Worm (Caenorhabditis elegans) whole organism, L4 larva: ENCODE data around the gene Y46G5A.39.
A peak's percentile ranks its signal among the peaks of the same experiment; 100 is the strongest.

Source experiments
- D1046.2 ChIP-seq: fragments of 200-800 bp; sonication (Bioruptor generic); IDR thresholded peaks from 2 replicates; pipeline ENCODE4 v1.3.6; 2022; ENCODE audit warnings: missing genetic modification characterization, missing compliant biosample characterization
- F10B5.3 ChIP-seq: sonication (generic microtip); optimal IDR thresholded peaks from 2 replicates; lab custom pipeline; 2016; ENCODE audit warnings: mild to moderate bottlenecking, missing genetic modification characterization, missing compliant biosample characterization
- F26F4.8 ChIP-seq: fragments of 200-800 bp; sonication (Bioruptor generic); conservative IDR thresholded peaks from 2 replicates; pipeline ENCODE4 v1.3.6; 2022; ENCODE audit warnings: missing genetic modification characterization, missing compliant biosample characterization
- F37D6.2 ChIP-seq: sonication (generic microtip); optimal IDR thresholded peaks from 2 replicates; lab custom pipeline; 2016; ENCODE audit warnings: mild to moderate bottlenecking, missing genetic modification characterization, missing compliant biosample characterization
- F44E2.7 ChIP-seq: fragments of 200-800 bp; sonication (Bioruptor generic); IDR thresholded peaks from 2 replicates; pipeline ENCODE4 v2.1.2; 2022; ENCODE audit warnings: missing genetic modification characterization, missing compliant biosample characterization
- F49E8.2 ChIP-seq: sonication (generic microtip); optimal IDR thresholded peaks from 2 replicates; lab custom pipeline; 2016; ENCODE audit warnings: missing compliant biosample characterization, mild to moderate bottlenecking, missing genetic modification characterization, borderline replicate concordance
- R02D3.7 ChIP-seq: fragments of 150-350 bp; sonication (generic microtip); optimal IDR thresholded peaks from 3 replicates; lab custom pipeline; 2014; ENCODE audit warnings: missing biosample characterization, missing genetic modification characterization
- T20F7.1 ChIP-seq: fragments of 200-800 bp; sonication (Bioruptor generic); optimal IDR thresholded peaks from 2 replicates; lab custom pipeline; 2018; ENCODE audit warnings: mild to moderate bottlenecking, missing genetic modification characterization, missing compliant biosample characterization
- Y48G9A.11 ChIP-seq: fragments of 200-800 bp; sonication (Bioruptor generic); IDR thresholded peaks from 2 replicates; pipeline ENCODE4 v1.3.6; 2022; ENCODE audit warnings: missing genetic modification reagents, missing genetic modification characterization, missing compliant biosample characterization
- Y75B8A.6 ChIP-seq: fragments of 200-800 bp; sonication (Bioruptor generic); IDR thresholded peaks from 2 replicates; pipeline ENCODE4 v1.3.6; 2022; ENCODE audit warnings: missing genetic modification reagents, missing genetic modification characterization, missing compliant biosample characterization
- ZK337.2 ChIP-seq: fragments of 200-800 bp; sonication (Bioruptor generic); IDR thresholded peaks from 2 replicates; pipeline ENCODE4 v1.3.6; 2022; ENCODE audit warnings: missing genetic modification reagents, missing genetic modification characterization, missing compliant biosample characterization
- aha-1 ChIP-seq: fragments of 150-350 bp; peaks from one replicate; lab custom pipeline; 2014; ENCODE audit warnings: missing biosample characterization, missing genetic modification characterization
- ceh-20 ChIP-seq: fragments of 200-800 bp; sonication (Bioruptor generic); IDR thresholded peaks from 2 replicates; pipeline ENCODE4 v1.3.6; 2022; ENCODE audit warnings: missing genetic modification reagents, missing genetic modification characterization, missing compliant biosample characterization
- ceh-28 ChIP-seq: fragments of 150-350 bp; optimal IDR thresholded peaks from 2 replicates; lab custom pipeline; 2014; ENCODE audit warnings: missing biosample characterization, missing genetic modification reagents, missing genetic modification characterization
- ceh-62 ChIP-seq: sonication (generic microtip); optimal IDR thresholded peaks from 2 replicates; lab custom pipeline; 2017; ENCODE audit warnings: missing biosample characterization, missing genetic modification characterization
- daf-12 ChIP-seq: fragments of 150-350 bp; optimal IDR thresholded peaks from 2 replicates; lab custom pipeline; 2014; ENCODE audit warnings: missing biosample characterization, missing genetic modification reagents, missing genetic modification characterization
- daf-16 ChIP-seq, 3 experiments: sonication (generic microtip); optimal IDR thresholded peaks; 2 replicates each; lab custom pipeline; 2016 to 2017; ENCODE audit warnings: missing genetic modification characterization in 3 of 3, missing genetic modification reagents in 3 of 3, mild to moderate bottlenecking in 2 of 3, missing compliant biosample characterization in 2 of 3, missing biosample characterization in 1 of 3, moderate library complexity in 1 of 3
- dmd-6 ChIP-seq: fragments of 200-800 bp; sonication (Bioruptor generic); IDR thresholded peaks from 2 replicates; pipeline ENCODE4 v1.3.6; 2022; ENCODE audit warnings: missing genetic modification reagents, missing genetic modification characterization, missing compliant biosample characterization
- dmd-8 ChIP-seq: fragments of 200-800 bp; sonication (Bioruptor generic); IDR thresholded peaks from 2 replicates; pipeline ENCODE4 v1.3.6; 2022; ENCODE audit warnings: missing genetic modification characterization, missing compliant biosample characterization
- dpl-1 ChIP-seq: fragments of 150-350 bp; optimal IDR thresholded peaks from 2 replicates; lab custom pipeline; 2014; ENCODE audit warnings: missing biosample characterization, missing genetic modification reagents, missing genetic modification characterization
- duxl-1 ChIP-seq: sonication (generic microtip); optimal IDR thresholded peaks from 2 replicates; lab custom pipeline; 2016; ENCODE audit warnings: mild to moderate bottlenecking, missing genetic modification characterization, moderate library complexity, missing compliant biosample characterization; ENCODE audit not compliant: poor library complexity
- egl-43 ChIP-seq: fragments of 200-800 bp; sonication (Bioruptor generic); IDR thresholded peaks from 2 replicates; pipeline ENCODE4 v1.3.6; 2022; ENCODE audit warnings: missing genetic modification reagents, missing genetic modification characterization, missing compliant biosample characterization
- hif-1 ChIP-seq, 2 experiments: sonication (generic microtip); optimal IDR thresholded peaks; 2 replicates each; lab custom pipeline; 2016 to 2017; ENCODE audit warnings: missing compliant biosample characterization in 2 of 2, missing genetic modification characterization in 2 of 2, missing genetic modification reagents in 2 of 2, missing genotype in 2 of 2, mild to moderate bottlenecking in 1 of 2
- jun-1 ChIP-seq: fragments of 150-350 bp; optimal IDR thresholded peaks from 2 replicates; lab custom pipeline; 2014; ENCODE audit warnings: missing biosample characterization, missing genetic modification reagents, missing genetic modification characterization
- lin-13 ChIP-seq: fragments of 150-350 bp; optimal IDR thresholded peaks from 2 replicates; lab custom pipeline; 2014; ENCODE audit warnings: missing biosample characterization, missing genetic modification reagents, missing genetic modification characterization
- lin-15B ChIP-seq: fragments of 150-350 bp; sonication (generic microtip); optimal IDR thresholded peaks from 3 replicates; lab custom pipeline; 2014; ENCODE audit warnings: missing biosample characterization, missing genetic modification characterization
- lin-29 ChIP-seq: fragments of 200-800 bp; sonication (Bioruptor generic); IDR thresholded peaks from 2 replicates; pipeline ENCODE4 v1.3.6; 2022; ENCODE audit warnings: missing genetic modification reagents, missing genetic modification characterization, missing compliant biosample characterization
- lin-38 ChIP-seq: fragments of 200-800 bp; sonication (Bioruptor generic); IDR thresholded peaks from 2 replicates; pipeline ENCODE4 v1.3.6; 2022; ENCODE audit warnings: missing genetic modification reagents, missing genetic modification characterization, missing compliant biosample characterization
- lsy-2 ChIP-seq, 2 experiments: fragments of 150-350 bp in 1 of 2; sonication (generic microtip) in 1 of 2; optimal IDR thresholded peaks; 2 replicates each; lab custom pipeline; 2014 to 2017; ENCODE audit warnings: missing biosample characterization in 2 of 2, missing genetic modification characterization in 2 of 2
- mxl-3 ChIP-seq: fragments of 200-800 bp; sonication (Bioruptor generic); optimal IDR thresholded peaks from 2 replicates; lab custom pipeline; 2018; ENCODE audit warnings: mild to moderate bottlenecking, missing genetic modification characterization, missing compliant biosample characterization
- nhr-76 ChIP-seq: fragments of 150-350 bp; optimal IDR thresholded peaks from 2 replicates; lab custom pipeline; 2014; ENCODE audit warnings: missing biosample characterization, missing genetic modification characterization
- pqm-1 ChIP-seq: sonication (generic microtip); optimal IDR thresholded peaks from 2 replicates; lab custom pipeline; 2017; ENCODE audit warnings: missing biosample characterization, missing genetic modification characterization
- rbr-2 ChIP-seq: sonication (generic microtip); optimal IDR thresholded peaks from 2 replicates; lab custom pipeline; 2016; ENCODE audit warnings: missing genotype, missing genetic modification characterization, missing compliant biosample characterization
- set-16 ChIP-seq: fragments of 200-800 bp; sonication (Bioruptor generic); IDR thresholded peaks from 2 replicates; pipeline ENCODE4 v1.3.6; 2022; ENCODE audit warnings: missing genetic modification reagents, missing genetic modification characterization, missing compliant biosample characterization
- snpc-1.2 ChIP-seq: fragments of 200-800 bp; sonication (Bioruptor generic); IDR thresholded peaks from 2 replicates; pipeline ENCODE4 v1.3.6; 2022; ENCODE audit warnings: missing genetic modification reagents, missing genetic modification characterization, missing compliant biosample characterization
- snpc-4 ChIP-seq: fragments of 150-350 bp; optimal IDR thresholded peaks from 2 replicates; lab custom pipeline; 2014; ENCODE audit warnings: missing biosample characterization, missing genetic modification characterization
- tra-1 ChIP-seq: fragments of 200-800 bp; sonication (Bioruptor generic); IDR thresholded peaks from 2 replicates; pipeline ENCODE4 v1.3.6; 2022; ENCODE audit warnings: missing genetic modification reagents, missing genetic modification characterization, missing compliant biosample characterization
- unc-130 ChIP-seq: sonication (generic microtip); optimal IDR thresholded peaks from 2 replicates; lab custom pipeline; 2016; ENCODE audit warnings: missing genetic modification reagents, missing genetic modification characterization, missing compliant biosample characterization
- unc-62 ChIP-seq, 3 experiments: fragments of 150-350 bp in 1 of 3; sonication (generic microtip); optimal IDR thresholded peaks in 2 of 3; peaks in 1 of 3; 1 replicate in 1 of 3; 2 replicates in 2 of 3; lab custom pipeline; 2014 to 2017; ENCODE audit warnings: missing biosample characterization in 3 of 3, missing genetic modification characterization in 3 of 3, missing genetic modification reagents in 3 of 3, missing genotype in 1 of 3
- zfp-3 ChIP-seq: fragments of 200-800 bp; sonication (Bioruptor generic); conservative IDR thresholded peaks from 2 replicates; pipeline ENCODE4 v1.3.6; 2022; ENCODE audit warnings: missing genetic modification reagents, missing genetic modification characterization, missing compliant biosample characterization
- zip-11 ChIP-seq: fragments of 200-800 bp; sonication (Bioruptor generic); IDR thresholded peaks from 2 replicates; pipeline ENCODE4 v1.3.6; 2022; ENCODE audit warnings: missing genetic modification characterization, missing compliant biosample characterization
- ztf-7 ChIP-seq: fragments of 150-350 bp; optimal IDR thresholded peaks from 2 replicates; lab custom pipeline; 2014; ENCODE audit warnings: missing biosample characterization, missing genetic modification characterization

Gene Y46G5A.39

DNA sequence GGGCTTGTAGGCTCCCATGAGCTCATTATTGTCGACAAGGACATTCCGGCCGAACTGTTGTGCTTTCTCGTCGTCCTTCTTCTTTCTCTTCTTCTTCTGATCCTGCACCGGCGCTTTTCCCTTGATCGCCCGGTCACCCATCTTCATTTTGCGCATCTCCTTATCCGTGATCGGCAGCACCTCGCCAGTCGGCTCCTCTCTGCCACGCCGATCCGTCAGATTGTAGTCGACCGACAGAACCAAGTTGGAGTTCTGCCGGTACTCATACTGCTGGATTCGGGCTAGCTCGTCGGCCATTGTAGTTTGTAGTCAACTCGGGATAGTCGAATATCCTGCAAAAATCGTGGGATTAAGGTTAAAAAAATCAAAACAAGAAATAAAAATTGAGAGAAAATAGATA is 17.0 kb downstream of the Y46G5A.39 start, which contains the start of gene snrp-200 (continued):
- TF ChIP-seq dmd-6 (GFP tag; lab: Robert Waterston, UW) = no peak
- TF ChIP-seq rbr-2 (tag; lab: Kevin White, UChicago) = no peak
- no peak for TF ChIP-seq hif-1 (tag; optimal IDR thresholded peaks at IDR 0.05; lab: Kevin White, UChicago)
- no peak for TF ChIP-seq nhr-76 (tag; lab: Kevin White, UChicago)
- TF ChIP-seq lin-29 (GFP tag; lab: Robert Waterston, UW) = no peak
- TF ChIP-seq dmd-8 = no peak
- peak; percentile 63 for TF ChIP-seq lin-38 (GFP tag; lab: Robert Waterston, UW)
- TF ChIP-seq dpl-1 (GFP tag; lab: Kevin White, UChicago) = no peak
- 0 out of 2 replicates have a peak, but pooled peaks have one; percentile 22 for TF ChIP-seq D1046.2 (GFP tag; lab: Robert Waterston, UW)
- no peak for TF ChIP-seq zip-11 (GFP tag; lab: Robert Waterston, UW)

ce11 chrII:12729952-12730351 is 23.7 kb downstream of the Y46G5A.39 start:
- TF ChIP-seq set-16 (GFP tag; lab: Robert Waterston, UW) (peak; percentile 67), F44E2.7 (GFP tag; lab: Robert Waterston, UW) (0 out of 2 replicates have a peak, but pooled peaks have one; percentile 55), F10B5.3 (tag; lab: Kevin White, UChicago) (no peak), egl-43 (GFP tag; lab: Robert Waterston, UW) (0 out of 2 replicates have a peak, but pooled peaks have one; percentile 40)

DNA sequence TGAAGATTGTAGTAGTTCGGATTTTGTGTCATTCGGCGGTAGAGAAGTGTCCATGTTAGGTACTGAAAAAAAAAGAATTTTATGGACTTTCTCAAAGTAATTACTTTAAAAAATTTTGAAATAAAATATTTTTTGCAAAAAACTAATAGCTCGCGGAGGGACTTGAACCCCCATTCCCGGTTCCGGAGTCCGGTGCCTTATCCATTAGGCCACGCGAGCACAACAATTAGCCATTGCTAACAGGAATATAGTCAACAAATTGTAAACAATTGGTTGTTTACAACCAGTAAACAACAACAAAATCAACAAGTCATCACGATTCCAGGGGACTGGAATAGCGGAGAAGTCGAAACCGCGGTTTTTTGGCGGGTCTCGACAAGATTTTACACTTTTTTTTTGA is 25.0 kb downstream of the Y46G5A.39 start:
- TF ChIP-seq lin-38 (GFP tag; lab: Robert Waterston, UW) = 0 out of 2 replicates have a peak, but pooled peaks have one; percentile 10
- TF ChIP-seq duxl-1 (tag; lab: Kevin White, UChicago) = no peak

DNA sequence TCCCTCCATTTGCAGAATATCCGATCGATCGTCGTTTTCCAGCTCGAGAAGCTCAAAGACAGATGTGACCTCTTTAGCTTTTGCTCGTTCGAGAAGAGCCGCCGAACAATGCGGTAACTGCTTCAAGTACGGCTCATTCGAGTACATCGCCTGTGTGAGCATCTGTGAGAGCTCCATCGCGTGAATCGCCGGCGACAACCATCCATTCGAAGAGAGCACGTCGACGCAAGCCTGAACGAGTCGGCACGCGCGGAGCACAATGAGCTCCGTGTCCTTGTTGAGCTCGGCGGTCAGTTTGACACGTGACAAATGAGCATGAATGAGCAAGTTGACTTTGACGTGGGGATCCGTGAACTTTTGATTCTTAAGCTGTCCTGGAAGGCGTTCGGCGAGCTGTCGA is 25.8 kb downstream of the Y46G5A.39 start:
- TF ChIP-seq lsy-2 (tag; optimal IDR thresholded peaks at IDR 0.05; lab: Kevin White, UChicago) (no peak), ztf-7 (tag; lab: Kevin White, UChicago) (no peak), lin-38 (GFP tag; lab: Robert Waterston, UW) (no peak), aha-1 (no peak), pqm-1 (tag; lab: Kevin White, UChicago) (no peak), F44E2.7 (GFP tag; lab: Robert Waterston, UW) (no peak), unc-130 (GFP tag; lab: Kevin White, UChicago) (no peak), unc-62 (GFP tag; optimal IDR thresholded peaks at IDR 0.05 in 1 of 2; lab: Kevin White, UChicago) (peak in 1 of 2 experiments; percentile 72), unc-62 (tag; optimal IDR thresholded peaks at IDR 0.05; lab: Kevin White, UChicago) (no peak), lin-13 (no peak), snpc-1.2 (no peak), ceh-20 (GFP tag; lab: Robert Waterston, UW) (no peak), daf-16 (GFP tag; optimal IDR thresholded peaks at IDR 0.05; lab: Kevin White, UChicago) (no peak), daf-16 (tag; optimal IDR thresholded peaks at IDR 0.05; lab: Kevin White, UChicago) (no peak), lin-15B (no peak), set-16 (GFP tag; lab: Robert Waterston, UW) (peak; percentile 65), zfp-3 (GFP tag; lab: Robert Waterston, UW) (no peak), T20F7.1 (GFP tag; lab: Kevin White, UChicago) (no peak)

DNA sequence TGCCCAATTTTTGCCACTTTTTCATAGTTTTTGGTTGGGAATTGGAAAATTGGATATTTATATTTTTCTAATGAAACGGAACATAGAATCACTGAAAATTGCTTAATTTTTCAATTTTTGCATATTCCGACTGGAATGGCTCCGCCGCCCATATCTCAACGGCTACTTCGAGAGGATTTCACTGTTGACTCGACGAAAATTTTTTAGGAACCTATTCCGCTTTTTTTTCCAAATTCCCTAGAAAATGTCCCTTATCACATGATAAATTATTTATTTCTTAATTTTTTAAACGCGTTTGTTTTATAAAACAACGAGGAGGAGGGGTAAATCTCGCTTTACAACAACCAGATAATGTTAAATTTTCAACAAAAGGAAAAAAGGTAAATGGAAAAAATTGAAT is 26.9 kb downstream of the Y46G5A.39 start:
- no peak for TF ChIP-seq F26F4.8 (GFP tag; lab: Robert Waterston, UW)
- TF ChIP-seq mxl-3 (GFP tag; lab: Kevin White, UChicago) = no peak
- no peak for TF ChIP-seq jun-1
- TF ChIP-seq snpc-4 (tag; lab: Kevin White, UChicago) = no peak
- TF ChIP-seq ceh-62 = no peak
- TF ChIP-seq F37D6.2 (tag; lab: Kevin White, UChicago) = no peak
- TF ChIP-seq F49E8.2 (tag; lab: Kevin White, UChicago) = peak; percentile 25
- TF ChIP-seq F44E2.7 (GFP tag; lab: Robert Waterston, UW) = 0 out of 2 replicates have a peak, but pooled peaks have one; percentile 67
- peak; percentile 62 for TF ChIP-seq lin-38 (GFP tag; lab: Robert Waterston, UW)
- TF ChIP-seq ceh-28 (tag; lab: Kevin White, UChicago) = no peak
- no peak for TF ChIP-seq dpl-1 (GFP tag; lab: Kevin White, UChicago)
- TF ChIP-seq Y75B8A.6 (GFP tag; lab: Robert Waterston, UW) = no peak
- TF ChIP-seq daf-12 (tag; lab: Kevin White, UChicago) = no peak
- peak; percentile 29 for TF ChIP-seq unc-130 (GFP tag; lab: Kevin White, UChicago)
- TF ChIP-seq Y48G9A.11 = peak; percentile 61
- TF ChIP-seq ZK337.2 (GFP tag; lab: Robert Waterston, UW) = no peak
- no peak for TF ChIP-seq dmd-8
- no peak for TF ChIP-seq R02D3.7
- TF ChIP-seq tra-1 = no peak
- no peak for TF ChIP-seq lin-13
